Fruit fly (Drosophila melanogaster) whole organism, embryonic: Measurements from ENCODE around the gene Kah.
A peak's percentile ranks its signal among the peaks of the same experiment; 100 is the strongest.

Experiments
- Ada2b ChIP-seq: fragments of 200-800 bp; sonication (Bioruptor generic); IDR thresholded peaks from 2 replicates; pipeline ENCODE4 v1.3.6; 2022; ENCODE audit warnings: missing biosample characterization, missing genetic modification characterization
- Antp ChIP-seq: fragments of 200-800 bp; sonication (Bioruptor generic); optimal IDR thresholded peaks from 3 replicates; lab custom pipeline; 2016; ENCODE audit warnings: missing biosample characterization, missing genetic modification characterization
- CG10274 ChIP-seq: fragments of 200-800 bp; sonication (Bioruptor generic); optimal IDR thresholded peaks from 3 replicates; lab custom pipeline; 2017; ENCODE audit warnings: missing biosample characterization, mild to moderate bottlenecking, missing genetic modification characterization
- CG10979 ChIP-seq: fragments of 200-800 bp; sonication (Bioruptor generic); optimal IDR thresholded peaks from 2 replicates; lab custom pipeline; 2018; ENCODE audit warnings: missing biosample characterization, mild to moderate bottlenecking, missing genetic modification characterization, moderate library complexity
- CG11398 ChIP-seq: fragments of 200-800 bp; sonication (Bioruptor generic); optimal IDR thresholded peaks from 2 replicates; lab custom pipeline; 2016; ENCODE audit warnings: missing biosample characterization, missing genetic modification characterization
- CG13287 ChIP-seq: fragments of 200-800 bp; sonication (Bioruptor generic); IDR thresholded peaks from 2 replicates; pipeline ENCODE4 v1.3.6; 2022; ENCODE audit warnings: missing biosample characterization, missing genetic modification characterization; ENCODE audit not compliant: partially characterized antibody
- CG14710 ChIP-seq: fragments of 200-800 bp; sonication (Bioruptor generic); optimal IDR thresholded peaks from 3 replicates; lab custom pipeline; 2019; ENCODE audit warnings: missing biosample characterization, mild to moderate bottlenecking, missing genetic modification characterization, moderate library complexity
- CG14965 ChIP-seq: fragments of 200-800 bp; sonication (Bioruptor generic); optimal IDR thresholded peaks from 2 replicates; lab custom pipeline; 2016; ENCODE audit warnings: missing biosample characterization, missing genetic modification characterization, borderline replicate concordance
- CG15514 ChIP-seq: fragments of 200-800 bp; sonication (Bioruptor generic); optimal IDR thresholded peaks from 3 replicates; lab custom pipeline; 2017; ENCODE audit warnings: missing biosample characterization, missing genetic modification characterization, mild to moderate bottlenecking, moderate library complexity, missing genetic modification reagents
- CG16813 ChIP-seq: fragments of 200-800 bp; sonication (Bioruptor generic); IDR thresholded peaks from 3 replicates; pipeline ENCODE4 v1.3.6; 2022; ENCODE audit warnings: missing biosample characterization, missing genetic modification characterization; ENCODE audit not compliant: partially characterized antibody
- CG17385 ChIP-seq: fragments of 200-800 bp; sonication (Bioruptor generic); optimal IDR thresholded peaks from 3 replicates; lab custom pipeline; 2018; ENCODE audit warnings: missing biosample characterization, mild to moderate bottlenecking, missing genetic modification characterization
- CG18476 ChIP-seq: fragments of 200-800 bp; sonication (Bioruptor generic); optimal IDR thresholded peaks from 2 replicates; lab custom pipeline; 2016; ENCODE audit warnings: missing biosample characterization, mild to moderate bottlenecking, missing genetic modification characterization
- CG2712 ChIP-seq: fragments of 200-800 bp; optimal IDR thresholded peaks from 3 replicates; lab custom pipeline; 2019; ENCODE audit warnings: missing biosample characterization, mild to moderate bottlenecking, missing genetic modification characterization, moderate library complexity
- CG30403 ChIP-seq: fragments of 200-800 bp; sonication (Bioruptor generic); optimal IDR thresholded peaks from 3 replicates; lab custom pipeline; 2016; ENCODE audit warnings: missing biosample characterization, missing genetic modification characterization
- CG32772 ChIP-seq: fragments of 200-800 bp; sonication (Bioruptor generic); IDR thresholded peaks from 2 replicates; pipeline ENCODE4 v1.3.6; 2022; ENCODE audit warnings: missing biosample characterization, missing genetic modification characterization
- CG4328 ChIP-seq: fragments of 200-800 bp; sonication (Bioruptor generic); optimal IDR thresholded peaks from 3 replicates; lab custom pipeline; 2017; ENCODE audit warnings: missing biosample characterization, missing genetic modification reagents, missing genetic modification characterization
- CG43689 ChIP-seq: fragments of 200-800 bp; sonication (Bioruptor generic); IDR thresholded peaks from 2 replicates; pipeline ENCODE4 v1.3.6; 2022; ENCODE audit warnings: missing biosample characterization, missing genetic modification characterization
- CG7357 ChIP-seq: fragments of 200-800 bp; sonication (Bioruptor generic); IDR thresholded peaks from 3 replicates; pipeline ENCODE4 v1.3.6; 2022; ENCODE audit warnings: missing biosample characterization, missing genetic modification characterization
- CG7839 ChIP-seq: fragments of 200-800 bp; sonication (Bioruptor generic); optimal IDR thresholded peaks from 3 replicates; lab custom pipeline; 2018; ENCODE audit warnings: missing biosample characterization, mild to moderate bottlenecking, missing genetic modification characterization, moderate library complexity
- CG8281 ChIP-seq: fragments of 200-800 bp; sonication (Bioruptor generic); optimal IDR thresholded peaks from 2 replicates; lab custom pipeline; 2018; ENCODE audit warnings: missing biosample characterization, mild to moderate bottlenecking, missing genetic modification characterization, moderate library complexity
- CG9727 ChIP-seq: fragments of 200-800 bp; sonication (Bioruptor generic); optimal IDR thresholded peaks from 3 replicates; lab custom pipeline; 2017; ENCODE audit warnings: missing biosample characterization, mild to moderate bottlenecking, missing genetic modification characterization
- CG9932 ChIP-seq: fragments of 200-800 bp; sonication (Bioruptor generic); IDR thresholded peaks from 2 replicates; pipeline ENCODE4 v1.3.6; 2022; ENCODE audit warnings: missing biosample characterization, missing genetic modification characterization
- Dbx ChIP-seq: fragments of 200-800 bp; sonication (Bioruptor generic); IDR thresholded peaks from 3 replicates; pipeline ENCODE4 v1.3.6; 2022; ENCODE audit warnings: missing biosample characterization, missing genetic modification characterization
- Doc2 ChIP-seq: fragments of 200-800 bp; sonication (Bioruptor generic); IDR thresholded peaks from 2 replicates; pipeline ENCODE4 v1.3.6; 2022; ENCODE audit warnings: missing biosample characterization, missing genetic modification characterization
- Gsc ChIP-seq: fragments of 200-800 bp; sonication (Bioruptor generic); IDR thresholded peaks from 2 replicates; pipeline ENCODE4 v1.3.6; 2022; ENCODE audit warnings: missing biosample characterization, missing genetic modification characterization
- Gug ChIP-seq: fragments of 200-800 bp; sonication (Bioruptor generic); IDR thresholded peaks from 4 replicates; pipeline ENCODE4 v1.3.6; 2022; ENCODE audit warnings: missing biosample characterization, missing genetic modification characterization
- HmgD ChIP-seq: fragments of 200-800 bp; sonication (Bioruptor generic); optimal IDR thresholded peaks from 3 replicates; lab custom pipeline; 2016; ENCODE audit warnings: missing biosample characterization, missing genetic modification characterization
- Hr3 ChIP-seq: fragments of 200-800 bp; sonication (Bioruptor generic); optimal IDR thresholded peaks from 3 replicates; lab custom pipeline; 2016; ENCODE audit warnings: missing biosample characterization, missing genetic modification characterization
- Max ChIP-seq: fragments of 200-800 bp; sonication (Bioruptor generic); optimal IDR thresholded peaks from 2 replicates; lab custom pipeline; 2016; ENCODE audit warnings: missing biosample characterization, mild to moderate bottlenecking, missing genetic modification characterization
- Optix ChIP-seq: fragments of 200-800 bp; sonication (Bioruptor generic); IDR thresholded peaks from 3 replicates; pipeline ENCODE4 v1.3.6; 2022; ENCODE audit warnings: missing biosample characterization, missing genetic modification characterization
- Six4 ChIP-seq: fragments of 200-800 bp; sonication (Bioruptor generic); optimal IDR thresholded peaks from 2 replicates; lab custom pipeline; 2016; ENCODE audit warnings: missing biosample characterization, missing genetic modification characterization
- Tbp ChIP-seq: fragments of >200 bp; optimal IDR thresholded peaks from 2 replicates; lab custom pipeline; 2018; ENCODE audit warnings: missing biosample characterization, missing genetic modification characterization
- aop ChIP-seq: fragments of 200-800 bp; sonication (Bioruptor generic); IDR thresholded peaks from 2 replicates; pipeline ENCODE4 v1.3.6; 2022; ENCODE audit warnings: missing biosample characterization, missing genetic modification characterization
- ash1 ChIP-seq: fragments of 200-800 bp; sonication (Bioruptor generic); optimal IDR thresholded peaks from 2 replicates; lab custom pipeline; 2018; ENCODE audit warnings: missing biosample characterization, mild to moderate bottlenecking, missing genetic modification characterization
- dysf ChIP-seq: fragments of 200-800 bp; sonication (Bioruptor generic); IDR thresholded peaks from 3 replicates; pipeline ENCODE4 v1.3.6; 2022; ENCODE audit warnings: missing biosample characterization, missing genetic modification characterization
- eve ChIP-seq, 2 experiments: fragments of >200 bp; optimal IDR thresholded peaks; 2 replicates each; lab custom pipeline; 2017; ENCODE audit warnings: missing biosample characterization in 2 of 2, missing genetic modification characterization in 2 of 2
- fu2 ChIP-seq: fragments of 200-800 bp; sonication (Bioruptor generic); optimal IDR thresholded peaks from 2 replicates; lab custom pipeline; 2016; ENCODE audit warnings: missing biosample characterization, missing genetic modification characterization
- insv ChIP-seq, 2 experiments: fragments of 200-800 bp; sonication (Bioruptor generic); optimal IDR thresholded peaks; 3 replicates each; lab custom pipeline; 2016 to 2018; ENCODE audit warnings: missing biosample characterization in 2 of 2, missing genetic modification characterization in 2 of 2
- lilli ChIP-seq: fragments of 200-800 bp; sonication (Bioruptor generic); optimal IDR thresholded peaks from 3 replicates; lab custom pipeline; 2016; ENCODE audit warnings: missing biosample characterization, missing genetic modification characterization
- lola ChIP-seq, 3 experiments: fragments of >200 bp in 2 of 3; fragments of 200-800 bp in 1 of 3; sonication (Bioruptor generic) in 1 of 3; optimal IDR thresholded peaks; 2 replicates each; lab custom pipeline; 2017 to 2019; ENCODE audit warnings: missing biosample characterization in 3 of 3, missing genetic modification characterization in 3 of 3, mild to moderate bottlenecking in 1 of 3, moderate library complexity in 1 of 3
- lov ChIP-seq, 2 experiments: fragments of 200-800 bp in 1 of 2; fragments of >200 bp in 1 of 2; sonication (Bioruptor generic) in 1 of 2; IDR thresholded peaks in 1 of 2; optimal IDR thresholded peaks in 1 of 2; 2 replicates in 1 of 2; 3 replicates in 1 of 2; pipeline versions ENCODE4 v1.3.6 to Lab custom; 2017 to 2022; ENCODE audit warnings: missing biosample characterization in 1 of 2, missing genetic modification characterization in 1 of 2
- maf-S ChIP-seq: fragments of 200-800 bp; sonication (Bioruptor generic); optimal IDR thresholded peaks from 2 replicates; lab custom pipeline; 2016; ENCODE audit warnings: missing biosample characterization, missing genetic modification characterization
- nerfin-2 ChIP-seq: fragments of 200-800 bp; sonication (Bioruptor generic); IDR thresholded peaks from 2 replicates; pipeline ENCODE4 v1.3.6; 2022; ENCODE audit warnings: missing biosample characterization, missing genetic modification characterization; ENCODE audit not compliant: partially characterized antibody
- rib ChIP-seq: fragments of 200-800 bp; sonication (Bioruptor generic); IDR thresholded peaks from 2 replicates; pipeline ENCODE4 v1.3.6; 2022; ENCODE audit warnings: missing biosample characterization, missing genetic modification characterization
- sob ChIP-seq: fragments of 200-800 bp; sonication (Bioruptor generic); IDR thresholded peaks from 2 replicates; pipeline ENCODE4 v1.3.6; 2022; ENCODE audit warnings: missing biosample characterization, missing genetic modification characterization
- tll ChIP-seq, 2 experiments: fragments of 200-800 bp in 1 of 2; fragments of >200 bp in 1 of 2; sonication (Bioruptor generic) in 1 of 2; optimal IDR thresholded peaks; 2 replicates each; lab custom pipeline; 2017 to 2019; ENCODE audit warnings: missing biosample characterization in 2 of 2, missing genetic modification characterization in 2 of 2, mild to moderate bottlenecking in 1 of 2, moderate library complexity in 1 of 2
- zfh2 ChIP-seq: fragments of 200-800 bp; sonication (Bioruptor generic); optimal IDR thresholded peaks from 2 replicates; lab custom pipeline; 2016; ENCODE audit warnings: missing biosample characterization, missing genetic modification characterization

Kah gene

dm6 chr3L:621097-621967 lies 32.3 kb upstream of the Kah start (continued):
- TF ChIP-seq CG18476 (GFP tag; lab: Kevin White, UChicago) (peak; percentile 68), CG8281 (peak; percentile 46), CG7839 (tag; lab: Kevin White, UChicago) (peak; percentile 84), nerfin-2 (GFP tag; lab: Robert Waterston, UW) (no peak), CG15514 (GFP tag; lab: Kevin White, UChicago) (no peak), Hr3 (GFP tag; lab: Kevin White, UChicago) (peak; percentile 70), CG30403 (GFP tag; lab: Kevin White, UChicago) (peak; percentile 82), Gsc (GFP tag; lab: Robert Waterston, UW) (peak; percentile 62), Dbx (no peak), Tbp (no peak), CG2712 (tag; lab: Kevin White, UChicago) (peak; percentile 94), CG11398 (GFP tag; lab: Kevin White, UChicago) (peak; percentile 18), CG7357 (peak; percentile 61; the same call in 1 of the 3 replicates), Max (GFP tag; lab: Kevin White, UChicago) (peak; percentile 67), maf-S (GFP tag; lab: Kevin White, UChicago) (peak; percentile 26), insv (GFP tag; optimal IDR thresholded peaks at IDR 0.05; lab: Kevin White, UChicago) (peak in 1 of 2 experiments; percentile 24), CG9932 (GFP tag; lab: Robert Waterston, UW) (no peak), CG14965 (no peak), aop (GFP tag; lab: Robert Waterston, UW) (peak; percentile 25; the same call in 1 of the 2 replicates), ash1 (GFP tag; lab: Kevin White, UChicago) (no peak), fu2 (GFP tag; lab: Kevin White, UChicago) (peak; percentile 6), CG17385 (GFP tag; lab: Kevin White, UChicago) (peak; percentile 61), Six4 (GFP tag; lab: Kevin White, UChicago) (peak; percentile 78), CG10274 (GFP tag; lab: Kevin White, UChicago) (peak; percentile 8), CG13287 (GFP tag; lab: Robert Waterston, UW) (no peak), CG14710 (peak; percentile 94), zfh2 (GFP tag; lab: Kevin White, UChicago) (no peak), CG43689 (GFP tag; lab: Robert Waterston, UW) (no peak), CG32772 (GFP tag; lab: Robert Waterston, UW) (peak; percentile 58), HmgD (GFP tag; lab: Kevin White, UChicago) (peak; percentile 16), eve (GFP tag; optimal IDR thresholded peaks at IDR 0.05; lab: Kevin White, UChicago) (peak; percentile 83 to 89), lola (GFP tag; optimal IDR thresholded peaks at IDR 0.05; lab: Kevin White, UChicago) (peak in 1 of 3 experiments; percentile 97), Gug (GFP tag; lab: Robert Waterston, UW) (peak; percentile 33; the same call in 1 of the 4 replicates), Ada2b (no peak), lov (optimal IDR thresholded peaks at IDR 0.05; lab: Kevin White, UChicago) (no peak), lov (GFP tag; IDR thresholded peaks at IDR 0.05; lab: Robert Waterston, UW) (peak; percentile 93), dysf (GFP tag; lab: Robert Waterston, UW) (peak; percentile 52; the same call in 1 of the 3 replicates), lilli (GFP tag; lab: Kevin White, UChicago) (peak; percentile 73), CG9727 (GFP tag; lab: Kevin White, UChicago) (peak; percentile 95), CG4328 (GFP tag; lab: Kevin White, UChicago) (peak; percentile 26), rib (GFP tag; lab: Robert Waterston, UW) (no peak), CG10979 (peak; percentile 95), sob (peak; percentile 60; the same call in 1 of the 2 replicates), Doc2 (GFP tag; lab: Robert Waterston, UW) (no peak), Antp (GFP tag; lab: Kevin White, UChicago) (peak; percentile 54), CG16813 (GFP tag; lab: Robert Waterston, UW) (no peak), Optix (GFP tag; lab: Robert Waterston, UW) (peak; percentile 70; the same call in 1 of the 3 replicates), tll (GFP tag; optimal IDR thresholded peaks at IDR 0.05; lab: Kevin White, UChicago) (peak; percentile 49 to 82)
